Worm (Caenorhabditis elegans) whole organism, late embryonic: Measurements from ENCODE around the gene F01F1.15.

Experiments used
- C38D4.7 ChIP-seq: fragments of 200-800 bp; sonication (Bioruptor generic); optimal IDR thresholded peaks from 2 replicates; lab custom pipeline; 2018; ENCODE audit warnings: mild to moderate bottlenecking, missing genetic modification characterization, moderate library complexity, missing compliant biosample characterization
- elt-2 ChIP-seq: sonication (generic microtip); optimal IDR thresholded peaks from 2 replicates; lab custom pipeline; 2016; ENCODE audit warnings: missing genetic modification reagents, missing genetic modification characterization, missing compliant biosample characterization
- elt-4 ChIP-seq: sonication (generic microtip); optimal IDR thresholded peaks from 2 replicates; lab custom pipeline; 2016; ENCODE audit warnings: missing genetic modification characterization, missing compliant biosample characterization
- fax-1 ChIP-seq: sonication (generic microtip); optimal IDR thresholded peaks from 2 replicates; lab custom pipeline; 2016; ENCODE audit warnings: missing genotype, missing genetic modification characterization, missing compliant biosample characterization
- fkh-10 ChIP-seq: fragments of 150-350 bp; optimal IDR thresholded peaks from 2 replicates; lab custom pipeline; 2014; ENCODE audit warnings: missing biosample characterization, missing genetic modification reagents, missing genetic modification characterization
- hlh-15 ChIP-seq: sonication (generic microtip); optimal IDR thresholded peaks from 2 replicates; lab custom pipeline; 2016; ENCODE audit warnings: missing genetic modification characterization, missing compliant biosample characterization
- sox-4 ChIP-seq: sonication (generic microtip); optimal IDR thresholded peaks from 2 replicates; lab custom pipeline; 2017; ENCODE audit warnings: mild to moderate bottlenecking, missing genetic modification characterization, inconsistent platforms, missing compliant biosample characterization
- tbx-2 ChIP-seq: sonication (generic microtip); optimal IDR thresholded peaks from 2 replicates; lab custom pipeline; 2016; ENCODE audit warnings: missing genetic modification characterization, missing compliant biosample characterization
- unc-3 ChIP-seq, 2 experiments: fragments of 200-800 bp in 1 of 2; sonication (Bioruptor generic) in 1 of 2; sonication (generic microtip) in 1 of 2; conservative IDR thresholded peaks in 1 of 2; optimal IDR thresholded peaks in 1 of 2; 2 replicates each; pipeline versions ENCODE4 v1.3.6 to Lab custom; 2016 to 2022; ENCODE audit warnings: missing compliant biosample characterization in 2 of 2, missing genetic modification characterization in 2 of 2, missing genetic modification reagents in 1 of 2

DNA sequence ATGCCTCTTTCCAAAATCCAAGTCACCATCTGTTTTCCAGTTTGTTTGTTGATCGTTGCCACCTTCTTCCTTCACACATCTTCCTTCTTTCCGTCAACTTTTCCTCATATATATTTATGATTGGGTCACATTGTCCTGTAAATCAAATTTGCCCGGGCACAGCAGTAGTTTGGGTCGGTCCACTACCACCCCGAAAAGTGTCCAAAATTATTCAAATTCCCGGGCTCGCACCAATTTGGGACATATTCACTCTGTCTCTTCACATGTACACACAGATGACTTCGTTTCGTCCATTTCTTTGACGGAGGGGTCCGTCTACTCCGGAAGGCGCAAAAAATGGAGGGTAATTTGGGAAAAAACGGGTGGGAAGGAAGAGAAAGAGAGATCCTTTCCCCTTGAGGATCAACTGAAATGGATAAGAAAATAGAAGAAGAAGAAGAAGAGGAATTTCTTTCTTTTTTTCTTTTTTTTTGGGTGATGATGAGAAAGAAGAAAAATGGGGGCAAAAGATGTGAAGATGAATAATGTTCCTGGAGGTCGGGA, 42.4 kb downstream of the F01F1.15 start:
- no peak for TF ChIP-seq sox-4 (tag; lab: Kevin White, UChicago)
- no peak for TF ChIP-seq C38D4.7 (GFP tag; lab: Kevin White, UChicago)
- TF ChIP-seq elt-4 (tag; lab: Kevin White, UChicago) = no peak
- no peak for TF ChIP-seq hlh-15
- no peak for TF ChIP-seq tbx-2
- no peak for TF ChIP-seq fkh-10 (GFP tag; lab: Kevin White, UChicago)
- TF ChIP-seq unc-3 (GFP tag; conservative IDR thresholded peaks at IDR 0.05; lab: Robert Waterston, UW) = no peak
- no peak for TF ChIP-seq unc-3 (tag; optimal IDR thresholded peaks at IDR 0.05; lab: Kevin White, UChicago)
- no peak for TF ChIP-seq fax-1 (tag; lab: Kevin White, UChicago)
- TF ChIP-seq elt-2 = no peak
